Fruit fly (Drosophila melanogaster) whole organism, embryonic: ENCODE measurements around the gene CG17177.
A peak's percentile ranks its signal among the peaks of the same experiment; 100 is the strongest.

Experiments
- Abd-B ChIP-seq: fragments of 200-800 bp; sonication (Bioruptor generic); optimal IDR thresholded peaks from 2 replicates; lab custom pipeline; 2018; ENCODE audit warnings: missing biosample characterization, mild to moderate bottlenecking, missing genetic modification characterization, moderate library complexity
- Atf-2 ChIP-seq: fragments of 200-800 bp; sonication (Bioruptor generic); optimal IDR thresholded peaks from 2 replicates; lab custom pipeline; 2016; ENCODE audit warnings: missing biosample characterization, missing genetic modification characterization
- BEAF-32 ChIP-seq: fragments of 200-800 bp; sonication (Bioruptor generic); optimal IDR thresholded peaks from 3 replicates; lab custom pipeline; 2017; ENCODE audit warnings: missing biosample characterization, missing genetic modification characterization, mild to moderate bottlenecking, moderate library complexity, missing genetic modification reagents
- CG1024 ChIP-seq: fragments of 200-800 bp; sonication (Bioruptor generic); IDR thresholded peaks from 2 replicates; pipeline ENCODE4 v1.3.6; 2022; ENCODE audit warnings: missing biosample characterization, missing genetic modification characterization
- CG10267 ChIP-seq: fragments of 200-800 bp; sonication (Bioruptor generic); optimal IDR thresholded peaks from 2 replicates; lab custom pipeline; 2018; ENCODE audit warnings: missing biosample characterization, mild to moderate bottlenecking, missing genetic modification characterization, moderate library complexity
- CG10431 ChIP-seq: fragments of 200-800 bp; sonication (Bioruptor generic); optimal IDR thresholded peaks from 3 replicates; lab custom pipeline; 2018; ENCODE audit warnings: missing biosample characterization, mild to moderate bottlenecking, missing genetic modification characterization
- CG11504 ChIP-seq: fragments of 200-800 bp; sonication (Bioruptor generic); optimal IDR thresholded peaks from 3 replicates; lab custom pipeline; 2019; ENCODE audit warnings: missing biosample characterization, mild to moderate bottlenecking, missing genetic modification characterization, moderate library complexity
- CG11723 ChIP-seq: fragments of 200-800 bp; sonication (Bioruptor generic); optimal IDR thresholded peaks from 2 replicates; lab custom pipeline; 2017; ENCODE audit warnings: missing biosample characterization, mild to moderate bottlenecking, missing genetic modification characterization
- CG12071 ChIP-seq: fragments of 200-800 bp; sonication (Bioruptor generic); optimal IDR thresholded peaks from 3 replicates; lab custom pipeline; 2018; ENCODE audit warnings: missing biosample characterization, mild to moderate bottlenecking, missing genetic modification characterization
- CG13123 ChIP-seq: fragments of 200-800 bp; sonication (Bioruptor generic); optimal IDR thresholded peaks from 2 replicates; lab custom pipeline; 2016; ENCODE audit warnings: missing biosample characterization, missing genetic modification characterization
- CG14667 ChIP-seq: fragments of 200-800 bp; sonication (Bioruptor generic); IDR thresholded peaks from 2 replicates; pipeline ENCODE4 v1.3.6; 2022; ENCODE audit warnings: missing biosample characterization, missing genetic modification characterization
- CG15514 ChIP-seq: fragments of 200-800 bp; sonication (Bioruptor generic); optimal IDR thresholded peaks from 3 replicates; lab custom pipeline; 2017; ENCODE audit warnings: missing biosample characterization, missing genetic modification characterization, mild to moderate bottlenecking, moderate library complexity, missing genetic modification reagents
- CG15696 ChIP-seq: fragments of 200-800 bp; sonication (Bioruptor generic); optimal IDR thresholded peaks from 2 replicates; lab custom pipeline; 2019; ENCODE audit warnings: missing biosample characterization, mild to moderate bottlenecking, missing genetic modification characterization, moderate library complexity
- CG2202 ChIP-seq: fragments of 200-800 bp; sonication (Bioruptor generic); optimal IDR thresholded peaks from 2 replicates; lab custom pipeline; 2018; ENCODE audit warnings: missing biosample characterization, mild to moderate bottlenecking, missing genetic modification characterization
- CG32532 ChIP-seq: fragments of 200-800 bp; sonication (Bioruptor generic); IDR thresholded peaks from 2 replicates; pipeline ENCODE4 v1.3.6; 2022; ENCODE audit warnings: missing biosample characterization, missing genetic modification characterization
- CG32767 ChIP-seq: fragments of 200-800 bp; sonication (Bioruptor generic); IDR thresholded peaks from 2 replicates; pipeline ENCODE4 v1.3.6; 2022; ENCODE audit warnings: missing biosample characterization, missing genetic modification characterization
- CG32772 ChIP-seq: fragments of 200-800 bp; sonication (Bioruptor generic); IDR thresholded peaks from 2 replicates; pipeline ENCODE4 v1.3.6; 2022; ENCODE audit warnings: missing biosample characterization, missing genetic modification characterization
- CG4820 ChIP-seq: fragments of 200-800 bp; sonication (Bioruptor generic); optimal IDR thresholded peaks from 3 replicates; lab custom pipeline; 2016; ENCODE audit warnings: missing biosample characterization, missing genetic modification characterization
- CG6272 ChIP-seq: fragments of 200-800 bp; sonication (Bioruptor generic); IDR thresholded peaks from 2 replicates; pipeline ENCODE4 v1.3.6; 2022; ENCODE audit warnings: missing biosample characterization, missing genetic modification characterization
- CG9876 ChIP-seq: fragments of 200-800 bp; sonication (Bioruptor generic); optimal IDR thresholded peaks from 2 replicates; lab custom pipeline; 2016; ENCODE audit warnings: missing biosample characterization, missing genetic modification characterization
- E2f1 ChIP-seq: fragments of 200-800 bp; sonication (Bioruptor generic); IDR thresholded peaks from 2 replicates; pipeline ENCODE4 v1.3.6; 2022; ENCODE audit warnings: missing biosample characterization, missing genetic modification characterization
- E2f2 ChIP-seq: fragments of 200-800 bp; sonication (Bioruptor generic); IDR thresholded peaks from 2 replicates; pipeline ENCODE4 v1.3.6; 2022; ENCODE audit warnings: missing biosample characterization, missing genetic modification characterization
- Elba2 ChIP-seq: fragments of 200-800 bp; sonication (Bioruptor generic); optimal IDR thresholded peaks from 3 replicates; lab custom pipeline; 2016; ENCODE audit warnings: missing biosample characterization, missing genetic modification characterization
- HHEX ChIP-seq: fragments of 200-800 bp; sonication (Bioruptor generic); optimal IDR thresholded peaks from 3 replicates; lab custom pipeline; 2017; ENCODE audit warnings: missing biosample characterization, mild to moderate bottlenecking, missing genetic modification characterization, missing genetic modification reagents
- HLH54F ChIP-seq: fragments of 200-800 bp; sonication (Bioruptor generic); optimal IDR thresholded peaks from 3 replicates; lab custom pipeline; 2016; ENCODE audit warnings: missing biosample characterization, missing genetic modification characterization
- HmgD ChIP-seq: fragments of 200-800 bp; sonication (Bioruptor generic); optimal IDR thresholded peaks from 3 replicates; lab custom pipeline; 2016; ENCODE audit warnings: missing biosample characterization, missing genetic modification characterization
- Kr ChIP-seq: fragments of 200-800 bp; sonication (Bioruptor generic); optimal IDR thresholded peaks from 2 replicates; lab custom pipeline; 2017; ENCODE audit warnings: missing biosample characterization, mild to moderate bottlenecking, missing genetic modification characterization
- MESR4 ChIP-seq: fragments of 200-800 bp; sonication (Bioruptor generic); optimal IDR thresholded peaks from 2 replicates; lab custom pipeline; 2018; ENCODE audit warnings: missing biosample characterization, mild to moderate bottlenecking, missing genetic modification characterization, moderate library complexity
- Nf-YC ChIP-seq: fragments of 200-800 bp; optimal IDR thresholded peaks from 3 replicates; lab custom pipeline; 2019; ENCODE audit warnings: missing biosample characterization, mild to moderate bottlenecking, missing genetic modification characterization, moderate library complexity
- Optix ChIP-seq: fragments of 200-800 bp; sonication (Bioruptor generic); IDR thresholded peaks from 3 replicates; pipeline ENCODE4 v1.3.6; 2022; ENCODE audit warnings: missing biosample characterization, missing genetic modification characterization
- Rx ChIP-seq: fragments of 200-800 bp; sonication (Bioruptor generic); IDR thresholded peaks from 2 replicates; pipeline ENCODE4 v1.3.6; 2022; ENCODE audit warnings: missing biosample characterization, missing genetic modification characterization
- ap ChIP-seq: fragments of 200-800 bp; sonication (Bioruptor generic); IDR thresholded peaks from 2 replicates; pipeline ENCODE4 v1.3.6; 2022; ENCODE audit warnings: missing biosample characterization, missing genetic modification characterization
- bbx ChIP-seq: fragments of 200-800 bp; sonication (Bioruptor generic); IDR thresholded peaks from 2 replicates; pipeline ENCODE4 v1.3.6; 2022; ENCODE audit warnings: missing biosample characterization, missing genetic modification characterization; ENCODE audit not compliant: partially characterized antibody
- caup ChIP-seq: fragments of 200-800 bp; sonication (Bioruptor generic); optimal IDR thresholded peaks from 3 replicates; lab custom pipeline; 2017; ENCODE audit warnings: missing biosample characterization, mild to moderate bottlenecking, missing genetic modification characterization, moderate library complexity; ENCODE audit not compliant: severe bottlenecking
- danr ChIP-seq: fragments of 200-800 bp; sonication (Bioruptor generic); IDR thresholded peaks from 2 replicates; pipeline ENCODE4 v1.3.6; 2022; ENCODE audit warnings: missing biosample characterization, missing genetic modification characterization
- gro ChIP-seq: fragments of 200-800 bp; sonication (Bioruptor generic); optimal IDR thresholded peaks from 2 replicates; lab custom pipeline; 2016; ENCODE audit warnings: missing biosample characterization, missing genetic modification characterization
- hth ChIP-seq: fragments of >200 bp; optimal IDR thresholded peaks from 2 replicates; lab custom pipeline; 2017; ENCODE audit warnings: inconsistent platforms
- oc ChIP-seq: fragments of 200-800 bp; sonication (Bioruptor generic); optimal IDR thresholded peaks from 2 replicates; lab custom pipeline; 2018; ENCODE audit warnings: missing biosample characterization, mild to moderate bottlenecking, missing genetic modification characterization, moderate library complexity
- pb ChIP-seq: fragments of 200-800 bp; sonication (Bioruptor generic); optimal IDR thresholded peaks from 3 replicates; lab custom pipeline; 2016; ENCODE audit warnings: missing biosample characterization, missing genetic modification characterization
- pita ChIP-seq: fragments of 200-800 bp; sonication (Bioruptor generic); optimal IDR thresholded peaks from 2 replicates; lab custom pipeline; 2017; ENCODE audit warnings: missing biosample characterization, mild to moderate bottlenecking, missing genetic modification characterization
- pros ChIP-seq: fragments of 200-800 bp; sonication (Bioruptor generic); optimal IDR thresholded peaks from 3 replicates; lab custom pipeline; 2019; ENCODE audit warnings: missing biosample characterization, mild to moderate bottlenecking, missing genetic modification characterization, moderate library complexity
- repo ChIP-seq: fragments of 200-800 bp; sonication (Bioruptor generic); optimal IDR thresholded peaks from 2 replicates; lab custom pipeline; 2016; ENCODE audit warnings: missing biosample characterization, missing genetic modification characterization
- sd ChIP-seq: fragments of 200-800 bp; sonication (Bioruptor generic); optimal IDR thresholded peaks from 3 replicates; lab custom pipeline; 2018; ENCODE audit warnings: missing biosample characterization, mild to moderate bottlenecking, missing genetic modification characterization, moderate library complexity
- sima ChIP-seq: fragments of 200-800 bp; sonication (Bioruptor generic); optimal IDR thresholded peaks from 2 replicates; lab custom pipeline; 2016; ENCODE audit warnings: missing biosample characterization, missing genetic modification characterization
- tin ChIP-seq: fragments of 200-800 bp; sonication (Bioruptor generic); optimal IDR thresholded peaks from 3 replicates; lab custom pipeline; 2016; ENCODE audit warnings: missing biosample characterization, missing genetic modification characterization
- tll ChIP-seq, 2 experiments: fragments of 200-800 bp in 1 of 2; fragments of >200 bp in 1 of 2; sonication (Bioruptor generic) in 1 of 2; optimal IDR thresholded peaks; 2 replicates each; lab custom pipeline; 2017 to 2019; ENCODE audit warnings: missing biosample characterization in 2 of 2, missing genetic modification characterization in 2 of 2, mild to moderate bottlenecking in 1 of 2, moderate library complexity in 1 of 2
- tna ChIP-seq: fragments of 200-800 bp; sonication (Bioruptor generic); IDR thresholded peaks from 2 replicates; pipeline ENCODE4 v1.3.6; 2022; ENCODE audit warnings: missing biosample characterization, missing genetic modification characterization; ENCODE audit not compliant: partially characterized antibody
- vfl ChIP-seq: fragments of 200-800 bp; sonication (Bioruptor generic); optimal IDR thresholded peaks from 2 replicates; lab custom pipeline; 2016; ENCODE audit warnings: missing biosample characterization, missing genetic modification characterization
- vnd ChIP-seq: fragments of 200-800 bp; sonication (Bioruptor generic); IDR thresholded peaks from 3 replicates; pipeline ENCODE4 v1.3.6; 2022; ENCODE audit warnings: missing biosample characterization, missing genetic modification characterization; ENCODE audit not compliant: partially characterized antibody

The CG17177 gene

DNA sequence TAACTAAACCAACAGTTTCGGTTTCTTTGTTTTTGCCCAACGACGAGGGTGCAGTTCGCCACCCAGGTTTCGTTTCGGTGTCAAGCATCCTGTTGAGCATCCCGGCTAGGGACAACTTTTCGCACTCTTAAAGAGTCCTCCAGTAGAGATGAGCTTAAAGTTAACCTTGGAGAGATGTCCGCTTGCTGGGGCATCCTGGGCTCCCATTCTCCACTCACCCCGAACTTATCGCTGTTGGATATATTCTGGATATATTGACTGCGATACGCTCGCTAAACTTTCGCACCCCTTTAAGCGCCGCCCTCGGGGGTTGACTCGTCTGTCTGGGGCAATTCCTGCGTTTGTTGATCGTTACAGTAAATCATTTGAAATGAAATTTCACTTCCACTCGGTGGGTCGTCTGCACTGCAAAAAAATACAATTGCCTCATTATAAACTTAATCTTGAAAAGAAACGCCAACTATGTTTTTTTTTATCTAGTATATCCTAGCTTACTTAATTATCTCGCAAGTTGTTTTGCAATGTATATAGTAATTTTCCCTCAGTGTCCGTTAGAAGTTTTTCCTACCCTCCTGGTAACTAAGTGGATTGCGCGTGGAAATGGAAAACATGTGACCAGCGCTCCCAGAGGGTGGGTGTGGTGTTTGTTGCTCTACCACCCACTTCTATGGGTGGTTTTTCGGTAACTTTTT, 39.8 kb downstream of the CG17177 start (continued):
- TF ChIP-seq CG15696 (peak; percentile 45), hth (lab: Kevin White, UChicago) (no peak), ap (GFP tag; lab: Robert Waterston, UW) (peak; percentile 69), CG10267 (peak; percentile 75), CG2202 (peak; percentile 61), sd (tag; lab: Kevin White, UChicago) (peak; percentile 63), HLH54F (GFP tag; lab: Kevin White, UChicago) (peak; percentile 69), vnd (GFP tag; lab: Robert Waterston, UW) (no peak), Nf-YC (tag; lab: Kevin White, UChicago) (peak; percentile 39), caup (GFP tag; lab: Kevin White, UChicago) (peak; percentile 76), danr (GFP tag; lab: Robert Waterston, UW) (peak; percentile 71; the same call in 1 of the 2 replicates), pros (peak; percentile 89), MESR4 (peak; percentile 7), Abd-B (GFP tag; lab: Kevin White, UChicago) (peak; percentile 56), tin (GFP tag; lab: Kevin White, UChicago) (peak; percentile 38), CG10431 (GFP tag; lab: Kevin White, UChicago) (peak; percentile 48), Optix (GFP tag; lab: Robert Waterston, UW) (peak; percentile 68; the same call in 2 of the 3 replicates), Kr (GFP tag; lab: Kevin White, UChicago) (no peak), CG9876 (peak; percentile 29), HHEX (GFP tag; lab: Kevin White, UChicago) (peak; percentile 73), BEAF-32 (GFP tag; lab: Kevin White, UChicago) (no peak), CG4820 (GFP tag; lab: Kevin White, UChicago) (peak; percentile 66), CG32532 (GFP tag; lab: Robert Waterston, UW) (peak; percentile 75), repo (GFP tag; lab: Kevin White, UChicago) (peak; percentile 31), CG11723 (GFP tag; lab: Kevin White, UChicago) (peak; percentile 58), E2f2 (GFP tag; lab: Robert Waterston, UW) (peak; percentile 55; the same call in 1 of the 2 replicates), CG32772 (GFP tag; lab: Robert Waterston, UW) (peak; percentile 79), CG6272 (GFP tag; lab: Robert Waterston, UW) (peak; percentile 76), CG13123 (GFP tag; lab: Kevin White, UChicago) (peak; percentile 17), CG15514 (GFP tag; lab: Kevin White, UChicago) (peak; percentile 69), oc (peak; percentile 82), pita (no peak), Elba2 (no peak), CG11504 (tag; lab: Kevin White, UChicago) (peak; percentile 69), CG32767 (peak; percentile 75; the same call in 1 of the 2 replicates), sima (peak; percentile 47), E2f1 (peak; percentile 86), CG12071 (peak; percentile 74), pb (GFP tag; lab: Kevin White, UChicago) (peak; percentile 62), CG1024 (GFP tag; lab: Robert Waterston, UW) (peak; percentile 68; the same call in 1 of the 2 replicates), Atf-2 (GFP tag; lab: Kevin White, UChicago) (peak; percentile 68), bbx (GFP tag; lab: Robert Waterston, UW) (no peak), tll (GFP tag; optimal IDR thresholded peaks at IDR 0.05; lab: Kevin White, UChicago) (no peak), Rx (peak; percentile 78), gro (GFP tag; lab: Kevin White, UChicago) (peak; percentile 41), tna (GFP tag; lab: Robert Waterston, UW) (no peak), vfl (GFP tag; lab: Kevin White, UChicago) (peak; percentile 37), HmgD (no peak), CG14667 (GFP tag; lab: Robert Waterston, UW) (peak; percentile 63)
